Worm (Caenorhabditis elegans) whole organism, L1 larva: ENCODE measurements around the gene C02G6.2.

Experiments used
- C34B4.2 ChIP-seq: sonication (generic microtip); optimal IDR thresholded peaks from 2 replicates; lab custom pipeline; 2017; ENCODE audit warnings: mild to moderate bottlenecking, missing genetic modification characterization, missing compliant biosample characterization
- aly-2 ChIP-seq: fragments of 150-350 bp; optimal IDR thresholded peaks from 2 replicates; lab custom pipeline; 2014; ENCODE audit warnings: missing biosample characterization, missing genetic modification characterization
- ceh-88 ChIP-seq: fragments of 200-800 bp; sonication (Bioruptor generic); IDR thresholded peaks from 2 replicates; pipeline ENCODE4 v1.3.6; 2022; ENCODE audit warnings: missing genetic modification characterization, missing compliant biosample characterization
- dsc-1 ChIP-seq: sonication (generic microtip); optimal IDR thresholded peaks from 2 replicates; lab custom pipeline; 2016; ENCODE audit warnings: mild to moderate bottlenecking, missing genetic modification characterization, missing compliant biosample characterization
- efl-1 ChIP-seq, 4 experiments: fragments of 150-350 bp; optimal IDR thresholded peaks in 3 of 4; peaks in 1 of 4; 1 replicate in 1 of 4; 2 replicates in 3 of 4; lab custom pipeline; 2014; ENCODE audit warnings: missing biosample characterization in 2 of 4, missing genetic modification characterization in 2 of 4, missing genetic modification reagents in 2 of 4
- efl-3 ChIP-seq: fragments of 200-800 bp; sonication (Bioruptor generic); optimal IDR thresholded peaks from 2 replicates; lab custom pipeline; 2018; ENCODE audit warnings: mild to moderate bottlenecking, missing genetic modification characterization, missing compliant biosample characterization
- egl-13 ChIP-seq: sonication (generic microtip); optimal IDR thresholded peaks from 2 replicates; lab custom pipeline; 2016; ENCODE audit warnings: missing genotype, missing genetic modification reagents, missing genetic modification characterization, missing compliant biosample characterization
- egl-27 ChIP-seq, 2 experiments: fragments of 150-350 bp in 1 of 2; sonication (generic microtip); optimal IDR thresholded peaks; 3 replicates each; lab custom pipeline; 2017 to 2018; ENCODE audit warnings: missing biosample characterization in 2 of 2, missing genetic modification characterization in 2 of 2, missing genetic modification reagents in 2 of 2
- ets-5 ChIP-seq: fragments of 200-800 bp; sonication (Bioruptor generic); IDR thresholded peaks from 2 replicates; pipeline ENCODE4 v1.3.6; 2022; ENCODE audit warnings: missing genetic modification characterization, missing compliant biosample characterization
- fkh-4 ChIP-seq: sonication (generic microtip); optimal IDR thresholded peaks from 2 replicates; lab custom pipeline; 2016; ENCODE audit warnings: missing compliant biosample characterization, missing genetic modification characterization, borderline replicate concordance
- fkh-8 ChIP-seq: sonication (generic microtip); optimal IDR thresholded peaks from 2 replicates; lab custom pipeline; 2016; ENCODE audit warnings: mild to moderate bottlenecking, missing genetic modification characterization, missing compliant biosample characterization
- fos-1 ChIP-seq: fragments of 150-350 bp; optimal IDR thresholded peaks from 2 replicates; lab custom pipeline; 2014; ENCODE audit warnings: missing biosample characterization, missing genetic modification characterization
- hlh-4 ChIP-seq: sonication (generic microtip); optimal IDR thresholded peaks from 2 replicates; lab custom pipeline; 2016; ENCODE audit warnings: mild to moderate bottlenecking, missing genetic modification characterization, missing compliant biosample characterization
- isw-1 ChIP-seq: fragments of 200-800 bp; sonication (Bioruptor generic); IDR thresholded peaks from 2 replicates; pipeline ENCODE4 v1.3.6; 2022; ENCODE audit warnings: missing genetic modification characterization, missing compliant biosample characterization
- lin-13 ChIP-seq: fragments of 150-350 bp; optimal IDR thresholded peaks from 2 replicates; lab custom pipeline; 2014; ENCODE audit warnings: missing biosample characterization, missing genetic modification reagents, missing genetic modification characterization
- lin-15B ChIP-seq: fragments of 150-350 bp; sonication (generic microtip); optimal IDR thresholded peaks from 3 replicates; lab custom pipeline; 2014; ENCODE audit warnings: missing biosample characterization, missing genetic modification characterization
- lin-35 ChIP-seq, 2 experiments: fragments of 150-350 bp; optimal IDR thresholded peaks; 2 replicates each; lab custom pipeline; 2014; ENCODE audit warnings: missing biosample characterization in 2 of 2, missing genetic modification characterization in 2 of 2, missing genetic modification reagents in 2 of 2
- lsy-2 ChIP-seq, 2 experiments: fragments of 150-350 bp; optimal IDR thresholded peaks; 2 replicates each; lab custom pipeline; 2014; ENCODE audit warnings: missing biosample characterization in 2 of 2, missing genetic modification characterization in 2 of 2
- mdl-1 ChIP-seq, 2 experiments: fragments of 150-350 bp; optimal IDR thresholded peaks; 2 replicates each; lab custom pipeline; 2014 to 2017; ENCODE audit warnings: missing biosample characterization in 2 of 2, missing genetic modification characterization in 2 of 2, inconsistent platforms in 1 of 2
- mef-2 ChIP-seq: fragments of 150-350 bp; optimal IDR thresholded peaks from 2 replicates; lab custom pipeline; 2014; ENCODE audit warnings: missing biosample characterization, missing genetic modification characterization
- mep-1 ChIP-seq: fragments of 150-350 bp; optimal IDR thresholded peaks from 2 replicates; lab custom pipeline; 2014; ENCODE audit warnings: missing biosample characterization, missing genetic modification characterization
- nhr-11 ChIP-seq: fragments of 150-350 bp; optimal IDR thresholded peaks from 2 replicates; lab custom pipeline; 2014; ENCODE audit warnings: missing biosample characterization, missing genetic modification characterization
- nhr-12 ChIP-seq: sonication (generic microtip); optimal IDR thresholded peaks from 2 replicates; lab custom pipeline; 2017; ENCODE audit warnings: missing biosample characterization, missing genetic modification characterization
- nhr-19 ChIP-seq: fragments of 200-800 bp; sonication (Bioruptor generic); conservative IDR thresholded peaks from 2 replicates; pipeline ENCODE4 v1.3.6; 2022; ENCODE audit warnings: missing genetic modification characterization, missing compliant biosample characterization
- nhr-20 ChIP-seq: sonication (generic microtip); optimal IDR thresholded peaks from 2 replicates; lab custom pipeline; 2016; ENCODE audit warnings: mild to moderate bottlenecking, missing genetic modification characterization, missing compliant biosample characterization
- nhr-76 ChIP-seq: sonication (generic microtip); optimal IDR thresholded peaks from 2 replicates; lab custom pipeline; 2017; ENCODE audit warnings: missing biosample characterization, missing genetic modification characterization
- nhr-77 ChIP-seq: fragments of 150-350 bp; optimal IDR thresholded peaks from 2 replicates; lab custom pipeline; 2014; ENCODE audit warnings: missing biosample characterization, missing genetic modification characterization
- nhr-84 ChIP-seq: sonication (generic microtip); optimal IDR thresholded peaks from 2 replicates; lab custom pipeline; 2017; ENCODE audit warnings: missing biosample characterization, missing genetic modification characterization
- nhr-90 ChIP-seq: sonication (generic microtip); optimal IDR thresholded peaks from 2 replicates; lab custom pipeline; 2016; ENCODE audit warnings: mild to moderate bottlenecking, missing genetic modification characterization, missing compliant biosample characterization; ENCODE audit not compliant: poor library complexity
- pax-3 ChIP-seq: fragments of 200-800 bp; sonication (Bioruptor generic); optimal IDR thresholded peaks from 2 replicates; lab custom pipeline; 2018; ENCODE audit warnings: mild to moderate bottlenecking, missing genetic modification characterization, moderate library complexity, missing compliant biosample characterization
- pqm-1 ChIP-seq: sonication (generic microtip); optimal IDR thresholded peaks from 3 replicates; lab custom pipeline; 2017; ENCODE audit warnings: missing biosample characterization, missing genetic modification characterization
- rnt-1 ChIP-seq: sonication (generic microtip); optimal IDR thresholded peaks from 2 replicates; lab custom pipeline; 2016; ENCODE audit warnings: mild to moderate bottlenecking, missing genetic modification characterization, moderate library complexity, missing compliant biosample characterization
- snpc-4 ChIP-seq: fragments of 150-350 bp; optimal IDR thresholded peaks from 2 replicates; lab custom pipeline; 2014; ENCODE audit warnings: missing biosample characterization, missing genetic modification characterization
- snu-23 ChIP-seq: sonication (generic microtip); optimal IDR thresholded peaks from 2 replicates; lab custom pipeline; 2016; ENCODE audit warnings: missing genetic modification characterization, missing compliant biosample characterization
- sox-4 ChIP-seq: sonication (generic microtip); optimal IDR thresholded peaks from 2 replicates; lab custom pipeline; 2016; ENCODE audit warnings: missing genetic modification characterization, missing compliant biosample characterization
- sptf-1 ChIP-seq: fragments of 150-350 bp; optimal IDR thresholded peaks from 2 replicates; lab custom pipeline; 2014; ENCODE audit warnings: missing biosample characterization, missing genetic modification characterization
- sup-37 ChIP-seq: fragments of 200-800 bp; sonication (Bioruptor generic); optimal IDR thresholded peaks from 2 replicates; lab custom pipeline; 2018; ENCODE audit warnings: mild to moderate bottlenecking, missing genetic modification characterization, missing compliant biosample characterization
- tlp-1 ChIP-seq: fragments of 150-350 bp; optimal IDR thresholded peaks from 2 replicates; lab custom pipeline; 2014; ENCODE audit warnings: missing biosample characterization, missing genetic modification characterization
- unc-130 ChIP-seq: fragments of 150-350 bp; optimal IDR thresholded peaks from 2 replicates; lab custom pipeline; 2017; ENCODE audit warnings: missing biosample characterization, missing genetic modification characterization, inconsistent platforms
- unc-62 ChIP-seq: fragments of 150-350 bp; optimal IDR thresholded peaks from 2 replicates; lab custom pipeline; 2014; ENCODE audit warnings: missing biosample characterization, missing genetic modification reagents, missing genetic modification characterization
- unc-86 ChIP-seq: sonication (generic microtip); optimal IDR thresholded peaks from 2 replicates; lab custom pipeline; 2016; ENCODE audit warnings: missing genetic modification characterization, missing compliant biosample characterization
- ztf-11 ChIP-seq, 2 experiments: sonication (generic microtip); optimal IDR thresholded peaks; 2 replicates each; lab custom pipeline; 2016 to 2017; ENCODE audit warnings: missing genetic modification characterization in 2 of 2, missing biosample characterization in 1 of 2, missing compliant biosample characterization in 1 of 2
- ztf-4 ChIP-seq: fragments of 150-350 bp; optimal IDR thresholded peaks from 2 replicates; lab custom pipeline; 2014; ENCODE audit warnings: missing biosample characterization, missing genetic modification characterization

The C02G6.2 gene

DNA sequence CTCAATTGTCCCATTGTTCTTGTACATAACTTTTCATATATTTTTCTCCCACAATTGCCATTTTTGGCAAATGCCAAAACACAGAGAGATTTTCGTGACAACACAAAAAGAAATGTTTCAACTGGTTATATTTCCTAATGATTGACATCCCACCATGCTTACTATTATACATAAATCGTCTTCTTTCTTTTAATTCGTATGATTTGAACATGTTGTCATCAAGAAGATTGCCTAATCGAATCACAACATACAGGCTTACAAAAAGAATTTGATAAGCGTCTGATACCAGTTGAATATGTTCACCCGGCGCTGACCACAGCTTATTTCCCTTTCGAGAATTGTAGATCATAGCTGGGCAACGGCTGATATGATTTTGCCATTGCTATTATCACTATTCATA, 23.2 kb downstream of the C02G6.2 start, which contains the start of gene grd-9:
TSS of gene grd-9 (plus strand) at position 301 of the 400 bp plus-strand sequence.
- no peak for TF ChIP-seq nhr-12 (tag; lab: Kevin White, UChicago)
- TF ChIP-seq fkh-4 (tag; lab: Kevin White, UChicago), result no peak
- TF ChIP-seq nhr-11 (tag; lab: Kevin White, UChicago), result no peak
- TF ChIP-seq C34B4.2, result no peak
- no peak for TF ChIP-seq ets-5 (GFP tag; lab: Robert Waterston, UW)
- TF ChIP-seq unc-86 (tag; lab: Kevin White, UChicago), result no peak
- TF ChIP-seq lin-35 (GFP tag; optimal IDR thresholded peaks at IDR 0.05; lab: Kevin White, UChicago), result no peak
- no peak for TF ChIP-seq isw-1 (GFP tag; lab: Robert Waterston, UW)
- no peak for TF ChIP-seq egl-13 (tag; lab: Kevin White, UChicago)
- no peak for TF ChIP-seq mdl-1 (tag; optimal IDR thresholded peaks at IDR 0.05; lab: Kevin White, UChicago)
- no peak for TF ChIP-seq nhr-19 (GFP tag; lab: Robert Waterston, UW)
- no peak for TF ChIP-seq sup-37 (GFP tag; lab: Kevin White, UChicago)
- no peak for TF ChIP-seq ztf-11 (tag; optimal IDR thresholded peaks at IDR 0.05; lab: Kevin White, UChicago)
- no peak for TF ChIP-seq sox-4 (tag; lab: Kevin White, UChicago)
- no peak for TF ChIP-seq lin-13 (GFP tag; lab: Kevin White, UChicago)

DNA sequence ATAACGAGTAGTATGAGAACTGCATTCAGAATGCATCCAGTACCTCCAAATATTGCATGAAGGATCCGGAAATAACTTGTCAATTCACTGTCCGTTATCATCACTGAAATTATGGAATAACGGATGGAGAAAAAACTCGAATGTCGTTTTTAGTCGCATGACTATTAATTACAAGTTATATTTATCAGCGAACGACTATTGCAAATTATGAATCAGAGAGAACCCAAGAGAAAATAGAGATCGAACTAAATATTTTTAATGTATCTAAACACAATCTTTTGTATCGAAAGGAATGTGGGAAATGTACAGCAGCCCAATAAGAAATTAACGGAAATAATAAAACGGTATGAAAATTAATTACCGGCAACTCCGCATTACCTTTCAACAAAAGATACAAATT, 28.1 kb downstream of the C02G6.2 start, which contains the start of gene srd-16:
TSS of gene srd-16 (minus strand) at position 101 of the 400 bp plus-strand sequence.
- TF ChIP-seq mef-2, result no peak
- TF ChIP-seq egl-27 (tag; optimal IDR thresholded peaks at IDR 0.05; lab: Kevin White, UChicago), result no peak
- TF ChIP-seq rnt-1 (tag; lab: Kevin White, UChicago), result no peak
- TF ChIP-seq snpc-4 (tag; lab: Kevin White, UChicago), result no peak
- TF ChIP-seq nhr-76 (tag; lab: Kevin White, UChicago), result no peak
- no peak for TF ChIP-seq sptf-1 (tag; lab: Kevin White, UChicago)
- no peak for TF ChIP-seq ceh-88 (GFP tag; lab: Robert Waterston, UW)
- no peak for TF ChIP-seq nhr-84 (tag; lab: Kevin White, UChicago)
- no peak for TF ChIP-seq mep-1 (tag; lab: Kevin White, UChicago)
- no peak for TF ChIP-seq lsy-2 (tag; optimal IDR thresholded peaks at IDR 0.05; lab: Kevin White, UChicago)
- TF ChIP-seq nhr-77 (tag; lab: Kevin White, UChicago), result no peak

DNA sequence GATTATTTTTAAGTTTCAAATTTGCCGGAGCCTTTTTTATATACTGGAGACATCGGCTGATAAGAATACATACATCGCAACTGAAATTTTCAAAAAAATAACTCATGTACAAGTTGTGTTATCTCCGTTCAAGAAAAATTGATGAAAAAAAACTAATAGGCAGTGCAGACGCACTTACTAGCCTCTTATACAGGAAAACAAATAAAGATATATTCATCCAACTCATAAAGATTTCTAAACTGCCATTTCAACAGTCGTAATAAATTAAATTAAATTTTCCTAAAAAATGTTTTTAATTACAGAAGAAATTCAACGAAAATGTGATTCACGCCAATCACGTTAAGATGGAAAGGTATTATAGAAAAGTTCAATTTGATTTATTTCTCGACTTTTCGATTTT, 30.0 kb downstream of the C02G6.2 start, which contains the start of gene C04E6.5:
TSS of gene C04E6.5 (plus strand) at position 301 of the 400 bp plus-strand sequence.
- no peak for TF ChIP-seq ets-5 (GFP tag; lab: Robert Waterston, UW)
- no peak for TF ChIP-seq ceh-88 (GFP tag; lab: Robert Waterston, UW)
- TF ChIP-seq efl-3 (GFP tag; lab: Kevin White, UChicago), result no peak
- TF ChIP-seq tlp-1 (tag; lab: Kevin White, UChicago), result no peak
- TF ChIP-seq unc-62 (GFP tag; lab: Kevin White, UChicago), result no peak
- TF ChIP-seq lsy-2 (tag; optimal IDR thresholded peaks at IDR 0.05; lab: Kevin White, UChicago), result no peak
- no peak for TF ChIP-seq nhr-90 (tag; lab: Kevin White, UChicago)
- TF ChIP-seq unc-130 (tag; lab: Kevin White, UChicago), result no peak
- no peak for TF ChIP-seq fos-1
- TF ChIP-seq aly-2 (tag; lab: Kevin White, UChicago), result no peak
- no peak for TF ChIP-seq hlh-4
- TF ChIP-seq rnt-1 (tag; lab: Kevin White, UChicago), result no peak
- no peak for TF ChIP-seq ztf-4
- TF ChIP-seq snu-23, result no peak
- no peak for TF ChIP-seq pqm-1 (tag; lab: Kevin White, UChicago)
- TF ChIP-seq lin-15B (tag; lab: Kevin White, UChicago), result no peak

DNA sequence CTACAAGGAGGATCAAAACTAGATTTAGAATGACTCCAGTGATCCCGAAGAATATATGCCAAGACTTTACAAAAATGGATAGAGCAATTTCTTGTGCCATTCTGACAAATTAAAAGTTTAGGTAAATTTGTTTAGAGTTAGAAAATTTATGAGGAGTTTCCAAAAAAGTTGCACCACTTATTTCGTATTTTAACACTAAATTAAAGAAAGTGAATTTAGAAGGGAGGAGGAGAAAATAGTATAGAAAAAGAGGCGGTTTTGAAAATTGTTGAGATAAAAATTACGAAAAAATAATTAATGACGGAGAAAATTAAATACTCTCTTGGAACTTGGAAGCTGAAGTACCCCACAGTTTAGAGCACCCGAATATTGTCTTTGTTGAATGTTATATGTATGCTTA, 34.4 kb downstream of the C02G6.2 start, which contains the start of gene srd-15:
TSS of gene srd-15 (minus strand) at position 101 of the 400 bp plus-strand sequence.
- TF ChIP-seq nhr-20 (tag; lab: Kevin White, UChicago) (no peak), pax-3 (tag; lab: Kevin White, UChicago) (no peak), egl-27 (tag; optimal IDR thresholded peaks at IDR 0.05; lab: Kevin White, UChicago) (no peak), sup-37 (GFP tag; lab: Kevin White, UChicago) (no peak), lsy-2 (tag; optimal IDR thresholded peaks at IDR 0.05; lab: Kevin White, UChicago) (no peak), dsc-1 (no peak), fos-1 (no peak), fkh-8 (tag; lab: Kevin White, UChicago) (no peak), snpc-4 (tag; lab: Kevin White, UChicago) (no peak), efl-1 (optimal IDR thresholded peaks at IDR 0.05; lab: Kevin White, UChicago) (no peak), efl-1 (GFP tag; optimal IDR thresholded peaks at IDR 0.05 in 1 of 2; lab: Kevin White, UChicago) (no peak), tlp-1 (tag; lab: Kevin White, UChicago) (no peak)
